Worm (Caenorhabditis elegans): ENCODE results near the gene unc-1.

- TF ChIP-seq zag-1 (tag; optimal IDR thresholded peaks at IDR 0.05) (peak; percentile 76), R02D3.7 (tag; optimal IDR thresholded peaks at IDR 0.05) (no peak), sma-3 (GFP tag; optimal IDR thresholded peaks at IDR 0.05) (no peak), ztf-11 (tag; optimal IDR thresholded peaks at IDR 0.05) (no peak), unc-62 (GFP tag; optimal IDR thresholded peaks at IDR 0.05) (no peak), lin-13 (GFP tag; optimal IDR thresholded peaks at IDR 0.05) (no peak), crh-2 (tag; optimal IDR thresholded peaks at IDR 0.05) (no peak), aly-2 (tag; optimal IDR thresholded peaks at IDR 0.05) (no peak), ceh-82 (tag; optimal IDR thresholded peaks at IDR 0.05) (no peak), mdl-1 (tag; optimal IDR thresholded peaks at IDR 0.05) (peak in 1 of 2 experiments; percentile 3), nhr-25 (tag; optimal IDR thresholded peaks at IDR 0.05) (no peak), lsy-2 (tag; optimal IDR thresholded peaks at IDR 0.05) (peak in 1 of 2 experiments; percentile 43)
These were observed at the start of gene unc-1 for ce11 chrX:1062403-1063073.
